Worm (Caenorhabditis elegans) whole organism, L1 larva: ENCODE measurements around the gene bli-2.

Experiments
- C04F5.9 ChIP-seq: sonication (generic microtip); optimal IDR thresholded peaks from 2 replicates; lab custom pipeline; 2016; ENCODE audit warnings: missing genetic modification characterization, missing compliant biosample characterization
- C16A3.4 ChIP-seq: fragments of 150-350 bp; optimal IDR thresholded peaks from 2 replicates; lab custom pipeline; 2014; ENCODE audit warnings: missing biosample characterization, missing genetic modification characterization
- F16B12.6 ChIP-seq: fragments of 150-350 bp; optimal IDR thresholded peaks from 2 replicates; lab custom pipeline; 2014; ENCODE audit warnings: missing biosample characterization, missing genetic modification characterization
- aha-1 ChIP-seq: fragments of 150-350 bp; optimal IDR thresholded peaks from 2 replicates; lab custom pipeline; 2014; ENCODE audit warnings: missing biosample characterization, missing genetic modification characterization
- aly-2 ChIP-seq: fragments of 150-350 bp; optimal IDR thresholded peaks from 2 replicates; lab custom pipeline; 2014; ENCODE audit warnings: missing biosample characterization, missing genetic modification characterization
- ceh-63 ChIP-seq: fragments of 200-800 bp; sonication (Bioruptor generic); optimal IDR thresholded peaks from 2 replicates; lab custom pipeline; 2018; ENCODE audit warnings: mild to moderate bottlenecking, missing genetic modification characterization, missing compliant biosample characterization
- ceh-88 ChIP-seq: fragments of 200-800 bp; sonication (Bioruptor generic); IDR thresholded peaks from 2 replicates; pipeline ENCODE4 v1.3.6; 2022; ENCODE audit warnings: missing genetic modification characterization, missing compliant biosample characterization
- ces-1 ChIP-seq: fragments of 150-350 bp; optimal IDR thresholded peaks from 2 replicates; lab custom pipeline; 2014; ENCODE audit warnings: missing biosample characterization, missing genetic modification reagents, missing genetic modification characterization
- dpl-1 ChIP-seq, 3 experiments: fragments of 150-350 bp in 2 of 3; sonication (generic microtip) in 1 of 3; optimal IDR thresholded peaks; 2 replicates each; lab custom pipeline; 2014 to 2017; ENCODE audit warnings: missing biosample characterization in 3 of 3, missing genetic modification characterization in 3 of 3, missing genetic modification reagents in 3 of 3
- dsc-1 ChIP-seq: sonication (generic microtip); optimal IDR thresholded peaks from 2 replicates; lab custom pipeline; 2016; ENCODE audit warnings: mild to moderate bottlenecking, missing genetic modification characterization, missing compliant biosample characterization
- efl-1 ChIP-seq, 4 experiments: fragments of 150-350 bp; optimal IDR thresholded peaks in 3 of 4; peaks in 1 of 4; 1 replicate in 1 of 4; 2 replicates in 3 of 4; lab custom pipeline; 2014; ENCODE audit warnings: missing biosample characterization in 2 of 4, missing genetic modification characterization in 2 of 4, missing genetic modification reagents in 2 of 4
- efl-3 ChIP-seq: fragments of 200-800 bp; sonication (Bioruptor generic); optimal IDR thresholded peaks from 2 replicates; lab custom pipeline; 2018; ENCODE audit warnings: mild to moderate bottlenecking, missing genetic modification characterization, missing compliant biosample characterization
- elt-2 ChIP-seq: sonication (generic microtip); optimal IDR thresholded peaks from 2 replicates; lab custom pipeline; 2016; ENCODE audit warnings: missing genetic modification characterization, mild to moderate bottlenecking, inconsistent platforms, missing compliant biosample characterization, missing genetic modification reagents
- elt-3 ChIP-seq, 6 experiments: fragments of 150-350 bp in 1 of 6; sonication (generic microtip); optimal IDR thresholded peaks; 2 replicates each; lab custom pipeline; 2017 to 2018; ENCODE audit warnings: missing biosample characterization in 6 of 6, missing genetic modification characterization in 6 of 6, inconsistent platforms in 1 of 6
- fkh-4 ChIP-seq: sonication (generic microtip); optimal IDR thresholded peaks from 2 replicates; lab custom pipeline; 2016; ENCODE audit warnings: missing compliant biosample characterization, missing genetic modification characterization, borderline replicate concordance
- fos-1 ChIP-seq: fragments of 150-350 bp; optimal IDR thresholded peaks from 2 replicates; lab custom pipeline; 2014; ENCODE audit warnings: missing biosample characterization, missing genetic modification characterization
- hlh-17 ChIP-seq: fragments of 200-800 bp; sonication (Bioruptor generic); optimal IDR thresholded peaks from 2 replicates; lab custom pipeline; 2018; ENCODE audit warnings: missing genetic modification characterization, mild to moderate bottlenecking, missing compliant biosample characterization, moderate library complexity, borderline replicate concordance
- hlh-4 ChIP-seq: sonication (generic microtip); optimal IDR thresholded peaks from 2 replicates; lab custom pipeline; 2016; ENCODE audit warnings: mild to moderate bottlenecking, missing genetic modification characterization, missing compliant biosample characterization
- irx-1 ChIP-seq: sonication (generic microtip); optimal IDR thresholded peaks from 2 replicates; lab custom pipeline; 2016; ENCODE audit warnings: missing genetic modification characterization, missing compliant biosample characterization
- isw-1 ChIP-seq: fragments of 200-800 bp; sonication (Bioruptor generic); IDR thresholded peaks from 2 replicates; pipeline ENCODE4 v1.3.6; 2022; ENCODE audit warnings: missing genetic modification characterization, missing compliant biosample characterization
- jun-1 ChIP-seq: fragments of 150-350 bp; optimal IDR thresholded peaks from 2 replicates; lab custom pipeline; 2014; ENCODE audit warnings: missing biosample characterization, missing genetic modification reagents, missing genetic modification characterization
- lin-13 ChIP-seq: fragments of 150-350 bp; optimal IDR thresholded peaks from 2 replicates; lab custom pipeline; 2014; ENCODE audit warnings: missing biosample characterization, missing genetic modification reagents, missing genetic modification characterization
- lin-14 ChIP-seq: fragments of 200-800 bp; sonication (Bioruptor generic); optimal IDR thresholded peaks from 2 replicates; lab custom pipeline; 2018; ENCODE audit warnings: mild to moderate bottlenecking, missing genetic modification characterization, moderate library complexity, missing compliant biosample characterization
- lin-15B ChIP-seq: fragments of 150-350 bp; sonication (generic microtip); optimal IDR thresholded peaks from 3 replicates; lab custom pipeline; 2014; ENCODE audit warnings: missing biosample characterization, missing genetic modification characterization
- lin-35 ChIP-seq, 2 experiments: fragments of 150-350 bp; optimal IDR thresholded peaks; 2 replicates each; lab custom pipeline; 2014; ENCODE audit warnings: missing biosample characterization in 2 of 2, missing genetic modification characterization in 2 of 2, missing genetic modification reagents in 2 of 2
- lsy-2 ChIP-seq, 2 experiments: fragments of 150-350 bp; optimal IDR thresholded peaks; 2 replicates each; lab custom pipeline; 2014; ENCODE audit warnings: missing biosample characterization in 2 of 2, missing genetic modification characterization in 2 of 2
- mep-1 ChIP-seq: fragments of 150-350 bp; optimal IDR thresholded peaks from 2 replicates; lab custom pipeline; 2014; ENCODE audit warnings: missing biosample characterization, missing genetic modification characterization
- nhr-11 ChIP-seq: fragments of 150-350 bp; optimal IDR thresholded peaks from 2 replicates; lab custom pipeline; 2014; ENCODE audit warnings: missing biosample characterization, missing genetic modification characterization
- nhr-20 ChIP-seq: sonication (generic microtip); optimal IDR thresholded peaks from 2 replicates; lab custom pipeline; 2016; ENCODE audit warnings: mild to moderate bottlenecking, missing genetic modification characterization, missing compliant biosample characterization
- nhr-237 ChIP-seq: fragments of 150-350 bp; optimal IDR thresholded peaks from 2 replicates; lab custom pipeline; 2014; ENCODE audit warnings: missing biosample characterization, missing genetic modification characterization
- nhr-71 ChIP-seq: sonication (generic microtip); optimal IDR thresholded peaks from 2 replicates; lab custom pipeline; 2016; ENCODE audit warnings: mild to moderate bottlenecking, missing genetic modification characterization, moderate library complexity, missing compliant biosample characterization
- nhr-76 ChIP-seq: sonication (generic microtip); optimal IDR thresholded peaks from 2 replicates; lab custom pipeline; 2017; ENCODE audit warnings: missing biosample characterization, missing genetic modification characterization
- nhr-90 ChIP-seq: sonication (generic microtip); optimal IDR thresholded peaks from 2 replicates; lab custom pipeline; 2016; ENCODE audit warnings: mild to moderate bottlenecking, missing genetic modification characterization, missing compliant biosample characterization; ENCODE audit not compliant: poor library complexity
- pax-3 ChIP-seq: fragments of 200-800 bp; sonication (Bioruptor generic); optimal IDR thresholded peaks from 2 replicates; lab custom pipeline; 2018; ENCODE audit warnings: mild to moderate bottlenecking, missing genetic modification characterization, moderate library complexity, missing compliant biosample characterization
- pqm-1 ChIP-seq: sonication (generic microtip); optimal IDR thresholded peaks from 3 replicates; lab custom pipeline; 2017; ENCODE audit warnings: missing biosample characterization, missing genetic modification characterization
- sox-4 ChIP-seq: sonication (generic microtip); optimal IDR thresholded peaks from 2 replicates; lab custom pipeline; 2016; ENCODE audit warnings: missing genetic modification characterization, missing compliant biosample characterization
- sptf-1 ChIP-seq: fragments of 150-350 bp; optimal IDR thresholded peaks from 2 replicates; lab custom pipeline; 2014; ENCODE audit warnings: missing biosample characterization, missing genetic modification characterization
- swsn-7 ChIP-seq: sonication (generic microtip); optimal IDR thresholded peaks from 2 replicates; lab custom pipeline; 2016; ENCODE audit warnings: missing genetic modification characterization, missing compliant biosample characterization
- tlp-1 ChIP-seq: fragments of 150-350 bp; optimal IDR thresholded peaks from 2 replicates; lab custom pipeline; 2014; ENCODE audit warnings: missing biosample characterization, missing genetic modification characterization
- unc-130 ChIP-seq: fragments of 150-350 bp; optimal IDR thresholded peaks from 2 replicates; lab custom pipeline; 2017; ENCODE audit warnings: missing biosample characterization, missing genetic modification characterization, inconsistent platforms
- unc-30 ChIP-seq: sonication (generic microtip); optimal IDR thresholded peaks from 2 replicates; lab custom pipeline; 2017; ENCODE audit warnings: missing biosample characterization, missing genetic modification characterization
- unc-62 ChIP-seq: fragments of 150-350 bp; optimal IDR thresholded peaks from 2 replicates; lab custom pipeline; 2014; ENCODE audit warnings: missing biosample characterization, missing genetic modification reagents, missing genetic modification characterization
- xbp-1 ChIP-seq: sonication (generic microtip); optimal IDR thresholded peaks from 2 replicates; lab custom pipeline; 2016; ENCODE audit warnings: missing genetic modification characterization, missing compliant biosample characterization
- zag-1 ChIP-seq: fragments of 150-350 bp; optimal IDR thresholded peaks from 2 replicates; lab custom pipeline; 2014; ENCODE audit warnings: missing biosample characterization, missing genetic modification characterization

bli-2 gene

DNA sequence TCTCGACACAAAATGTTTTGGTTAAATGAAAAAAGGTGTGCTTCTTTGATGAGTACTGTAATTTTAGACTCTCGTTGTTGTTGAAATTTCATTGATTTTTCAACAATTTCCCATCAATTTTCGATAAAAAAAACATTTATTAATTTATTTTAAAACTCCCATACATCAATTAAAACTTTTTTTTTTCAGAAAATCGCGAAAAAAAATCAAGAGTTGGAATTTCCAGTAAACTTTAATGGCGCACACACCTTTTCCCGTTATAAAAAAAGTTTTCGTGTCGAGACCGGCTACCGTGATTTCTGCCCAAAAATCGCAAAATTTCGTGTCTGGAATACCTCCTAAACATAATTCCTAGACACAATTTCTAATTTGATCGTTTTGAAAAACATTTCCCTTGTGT is 42.6 kb upstream of the bli-2 start, which contains the start of gene C25H3.14:
Gene C25H3.14, plus strand, starts transcription at position 301 of the 400 bp plus-strand sequence.
- TF ChIP-seq unc-62 (GFP tag; lab: Kevin White, UChicago) (no peak), irx-1 (tag; lab: Kevin White, UChicago) (no peak), aly-2 (tag; lab: Kevin White, UChicago) (no peak), zag-1 (tag; lab: Kevin White, UChicago) (no peak), C16A3.4 (tag; lab: Kevin White, UChicago) (no peak), hlh-4 (tag; lab: Kevin White, UChicago) (no peak), nhr-90 (no peak), nhr-71 (no peak)
- TF ChIP-seq, all 84 proteins: peak for 0

DNA sequence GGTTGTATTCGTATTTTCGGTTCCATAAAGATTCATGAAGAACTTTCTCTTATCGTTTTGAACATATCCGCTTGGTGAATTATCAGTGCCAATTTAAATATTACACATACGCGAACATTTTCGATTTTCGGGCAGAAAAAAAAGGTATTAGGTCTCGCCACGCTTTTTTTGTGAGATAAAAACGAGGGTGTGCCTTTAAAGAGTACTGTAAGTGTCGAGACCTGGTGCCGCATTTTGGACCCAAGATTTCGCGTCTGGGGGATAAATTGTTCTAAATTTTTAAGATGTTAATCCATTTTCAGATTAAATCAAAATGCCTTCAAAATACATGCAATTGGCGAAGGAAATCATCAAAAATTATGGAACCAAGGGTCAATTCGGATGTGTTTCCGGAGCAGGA is 41.7 kb upstream of the bli-2 start, which contains the start of gene C25H3.3:
Gene C25H3.3, plus strand, starts transcription at position 301 of the 400 bp plus-strand sequence.
- no peak for TF ChIP-seq efl-1 (optimal IDR thresholded peaks at IDR 0.05; lab: Kevin White, UChicago)
- peak in 1 of 2 experiments; percentile 61 for TF ChIP-seq efl-1 (GFP tag; optimal IDR thresholded peaks at IDR 0.05 in 1 of 2; lab: Kevin White, UChicago)
- TF ChIP-seq elt-3 (tag; optimal IDR thresholded peaks at IDR 0.05; lab: Kevin White, UChicago): no peak

DNA sequence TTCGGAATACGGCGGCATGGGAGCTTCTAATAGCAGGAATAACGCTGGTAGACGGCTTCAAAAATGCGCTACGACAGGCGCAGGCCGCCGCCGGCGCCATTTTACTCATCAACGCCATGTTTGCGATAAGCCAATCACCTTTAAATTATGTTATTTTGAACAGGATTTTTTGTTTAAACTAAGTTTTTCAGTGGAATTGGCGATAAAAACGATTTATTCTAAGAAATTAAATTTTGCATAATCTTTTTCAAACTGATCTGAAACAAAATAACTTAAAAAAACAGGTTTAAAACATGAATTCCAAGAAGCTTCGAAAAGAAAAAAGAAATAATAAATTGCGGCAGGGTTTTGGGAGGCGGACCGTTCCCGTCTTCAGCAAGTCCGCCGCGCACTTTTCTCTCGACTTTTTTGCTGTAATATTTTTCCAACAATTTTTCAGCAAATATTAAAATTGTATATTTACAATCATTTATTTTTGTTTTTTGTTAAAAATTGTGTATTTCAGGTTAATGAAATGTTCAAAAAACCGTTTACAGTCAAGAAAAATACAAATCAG is 39.1 kb upstream of the bli-2 start, which contains the start of the genes ndub-5 and eif-2D:
Gene ndub-5, minus strand, starts transcription at position 138 of the 556 bp plus-strand sequence.
Gene eif-2D, plus strand, starts transcription at position 506 of the 556 bp plus-strand sequence.
- peak in 1 of 3 experiments; percentile 38 for TF ChIP-seq dpl-1 (GFP tag; optimal IDR thresholded peaks at IDR 0.05; lab: Kevin White, UChicago)
- no peak for TF ChIP-seq ces-1
- no peak for TF ChIP-seq F16B12.6
- peak in 1 of 2 experiments; percentile 25 for TF ChIP-seq lin-35 (GFP tag; optimal IDR thresholded peaks at IDR 0.05; lab: Kevin White, UChicago)
- TF ChIP-seq unc-30 (tag; lab: Kevin White, UChicago): no peak
- TF ChIP-seq lin-14 (GFP tag; lab: Kevin White, UChicago): peak; percentile 19
- TF ChIP-seq efl-1 (optimal IDR thresholded peaks at IDR 0.05; lab: Kevin White, UChicago): no peak
- peak in 1 of 2 experiments; percentile 79 for TF ChIP-seq efl-1 (GFP tag; optimal IDR thresholded peaks at IDR 0.05 in 1 of 2; lab: Kevin White, UChicago)
- peak in 1 of 2 experiments; percentile 36 for TF ChIP-seq lsy-2 (tag; optimal IDR thresholded peaks at IDR 0.05; lab: Kevin White, UChicago)
- no peak for TF ChIP-seq sox-4 (tag; lab: Kevin White, UChicago)
- peak; percentile 12 for TF ChIP-seq nhr-71
- TF ChIP-seq unc-130 (tag; lab: Kevin White, UChicago): no peak

DNA sequence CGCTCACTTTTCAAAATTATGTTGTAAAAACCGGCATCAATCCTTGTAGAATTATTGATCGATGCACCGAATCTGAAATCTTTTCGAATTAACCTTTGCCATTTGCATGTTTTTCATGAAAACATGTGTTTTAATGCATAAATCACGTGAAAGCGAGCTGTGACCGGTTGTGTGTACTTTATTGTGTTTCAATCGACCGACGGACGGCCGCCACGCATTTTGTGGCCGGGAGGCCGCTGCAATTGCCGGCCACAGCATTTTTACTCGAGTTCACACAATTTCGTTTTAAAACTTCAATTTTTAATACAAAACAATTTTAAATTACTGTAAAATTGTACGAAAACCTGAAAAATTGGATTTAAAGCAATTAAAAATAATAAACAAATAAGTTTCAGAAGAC is 36.7 kb upstream of the bli-2 start, which contains the start of gene C25H3.11:
Gene C25H3.11, minus strand, starts transcription at position 82 of the 400 bp plus-strand sequence.
- TF ChIP-seq nhr-76 (tag; lab: Kevin White, UChicago) (no peak), nhr-237 (tag; lab: Kevin White, UChicago) (no peak), pqm-1 (no peak), aha-1 (no peak), fkh-4 (no peak), dsc-1 (tag; lab: Kevin White, UChicago) (peak; percentile 9), pax-3 (no peak), dpl-1 (GFP tag; optimal IDR thresholded peaks at IDR 0.05; lab: Kevin White, UChicago) (peak in 2 of 3 experiments; percentile 9 to 27), nhr-20 (peak; percentile 31), C04F5.9 (tag; lab: Kevin White, UChicago) (no peak), mep-1 (tag; lab: Kevin White, UChicago) (peak; percentile 31), ceh-63 (GFP tag; lab: Kevin White, UChicago) (no peak), lin-15B (tag; lab: Kevin White, UChicago) (peak; percentile 15), lin-14 (GFP tag; lab: Kevin White, UChicago) (peak; percentile 56), sptf-1 (no peak), C16A3.4 (tag; lab: Kevin White, UChicago) (peak; percentile 24), tlp-1 (tag; lab: Kevin White, UChicago) (no peak), elt-3 (tag; optimal IDR thresholded peaks at IDR 0.05; lab: Kevin White, UChicago) (no peak), isw-1 (GFP tag; lab: Robert Waterston, UW) (no peak), nhr-90 (peak; percentile 14), elt-2 (tag; lab: Kevin White, UChicago) (peak; percentile 34), hlh-17 (GFP tag; lab: Kevin White, UChicago) (no peak), fos-1 (tag; lab: Kevin White, UChicago) (no peak), xbp-1 (tag; lab: Kevin White, UChicago) (no peak), ceh-88 (no peak), sox-4 (tag; lab: Kevin White, UChicago) (no peak), jun-1 (no peak), nhr-11 (tag; lab: Kevin White, UChicago) (no peak), swsn-7 (tag; lab: Kevin White, UChicago) (peak; percentile 3), lin-13 (GFP tag; lab: Kevin White, UChicago) (no peak), efl-3 (no peak), unc-130 (tag; lab: Kevin White, UChicago) (peak; percentile 6)
